Worm (Caenorhabditis elegans) whole organism, L1 larva: ENCODE results near the gene F49C12.6.

Experiments used
- ceh-8 ChIP-seq: fragments of 200-800 bp; sonication (Bioruptor generic); optimal IDR thresholded peaks from 2 replicates; lab custom pipeline; 2018; ENCODE audit warnings: mild to moderate bottlenecking, missing genetic modification characterization, moderate library complexity, missing compliant biosample characterization
- dpl-1 ChIP-seq, 3 experiments: fragments of 150-350 bp in 2 of 3; sonication (generic microtip) in 1 of 3; optimal IDR thresholded peaks; 2 replicates each; lab custom pipeline; 2014 to 2017; ENCODE audit warnings: missing biosample characterization in 3 of 3, missing genetic modification characterization in 3 of 3, missing genetic modification reagents in 3 of 3
- egl-13 ChIP-seq: sonication (generic microtip); optimal IDR thresholded peaks from 2 replicates; lab custom pipeline; 2016; ENCODE audit warnings: missing genotype, missing genetic modification reagents, missing genetic modification characterization, missing compliant biosample characterization
- lir-3 ChIP-seq: sonication (generic microtip); optimal IDR thresholded peaks from 2 replicates; lab custom pipeline; 2016; ENCODE audit warnings: mild to moderate bottlenecking, missing genetic modification characterization, moderate library complexity, missing compliant biosample characterization; ENCODE audit not compliant: poor library complexity
- lsy-2 ChIP-seq, 2 experiments: fragments of 150-350 bp; optimal IDR thresholded peaks; 2 replicates each; lab custom pipeline; 2014; ENCODE audit warnings: missing biosample characterization in 2 of 2, missing genetic modification characterization in 2 of 2
- nhr-71 ChIP-seq: sonication (generic microtip); optimal IDR thresholded peaks from 2 replicates; lab custom pipeline; 2016; ENCODE audit warnings: mild to moderate bottlenecking, missing genetic modification characterization, moderate library complexity, missing compliant biosample characterization
- pqm-1 ChIP-seq: sonication (generic microtip); optimal IDR thresholded peaks from 3 replicates; lab custom pipeline; 2017; ENCODE audit warnings: missing biosample characterization, missing genetic modification characterization
- rnt-1 ChIP-seq: sonication (generic microtip); optimal IDR thresholded peaks from 2 replicates; lab custom pipeline; 2016; ENCODE audit warnings: mild to moderate bottlenecking, missing genetic modification characterization, moderate library complexity, missing compliant biosample characterization
- unc-62 ChIP-seq: fragments of 150-350 bp; optimal IDR thresholded peaks from 2 replicates; lab custom pipeline; 2014; ENCODE audit warnings: missing biosample characterization, missing genetic modification reagents, missing genetic modification characterization
- ztf-4 ChIP-seq: fragments of 150-350 bp; optimal IDR thresholded peaks from 2 replicates; lab custom pipeline; 2014; ENCODE audit warnings: missing biosample characterization, missing genetic modification characterization

DNA sequence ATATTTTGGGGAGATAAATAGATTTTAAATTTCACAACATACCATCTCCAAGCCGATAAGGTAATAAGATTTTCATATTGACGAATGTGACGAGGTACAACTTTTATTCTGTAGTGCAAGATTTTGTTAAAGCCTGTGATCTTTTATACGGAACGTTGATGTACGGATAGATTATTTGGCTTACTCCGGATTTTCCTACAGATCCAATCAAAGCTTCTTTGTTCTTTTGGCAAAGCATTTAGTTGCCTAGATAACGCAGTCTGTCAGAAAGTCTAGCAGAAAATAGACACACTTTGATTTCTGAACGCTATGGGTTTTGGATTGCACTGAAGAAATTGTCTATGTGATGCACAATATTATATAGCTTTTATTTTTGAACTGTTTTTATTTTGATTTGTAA, 9.7 kb downstream of the F49C12.6 start, which contains the start of gene F49C12.2:
- no peak for TF ChIP-seq rnt-1
- TF ChIP-seq ztf-4 = no peak
- no peak for TF ChIP-seq pqm-1
- no peak for TF ChIP-seq lsy-2 (tag; optimal IDR thresholded peaks at IDR 0.05; lab: Kevin White, UChicago)
- TF ChIP-seq unc-62 = no peak
- no peak for TF ChIP-seq lir-3 (tag; lab: Kevin White, UChicago)
- no peak for TF ChIP-seq egl-13 (tag; lab: Kevin White, UChicago)
- TF ChIP-seq dpl-1 (GFP tag; optimal IDR thresholded peaks at IDR 0.05; lab: Kevin White, UChicago) = no peak
- no peak for TF ChIP-seq ceh-8 (GFP tag; lab: Kevin White, UChicago)
- no peak for TF ChIP-seq nhr-71 (tag; lab: Kevin White, UChicago)
